Fruit fly (Drosophila melanogaster): ENCODE data around the gene CG14983.
A peak's percentile ranks its signal among the peaks of the same experiment; 100 is the strongest.

The CG14983 gene

dm6 chr3L:3928205-3928942 lies 20.7 kb downstream of the CG14983 start (continued):
- TF ChIP-seq maf-S (GFP tag; optimal IDR thresholded peaks at IDR 0.05) = peak; percentile 85
- peak; percentile 78 for TF ChIP-seq ab (GFP tag; optimal IDR thresholded peaks at IDR 0.05)
- peak; percentile 70; the same call in 2 of the 3 replicates for TF ChIP-seq CG17361 (GFP tag; IDR thresholded peaks at IDR 0.05)
- TF ChIP-seq ranshi (GFP tag; IDR thresholded peaks at IDR 0.05) = peak; percentile 85
- TF ChIP-seq CG8359 (GFP tag; optimal IDR thresholded peaks at IDR 0.05; ENCODE audit: borderline replicate concordance) = no peak
- peak; percentile 63 for TF ChIP-seq CG4424 (GFP tag; optimal IDR thresholded peaks at IDR 0.05)
- no peak for TF ChIP-seq CG2199 (GFP tag; IDR thresholded peaks at IDR 0.05)
- peak; percentile 64 for TF ChIP-seq odd (GFP tag; optimal IDR thresholded peaks at IDR 0.05)
- no peak for TF ChIP-seq HLHmδ (GFP tag; optimal IDR thresholded peaks at IDR 0.05)
- peak; percentile 59 for TF ChIP-seq luna (GFP tag; optimal IDR thresholded peaks at IDR 0.05)
- TF ChIP-seq pros (GFP tag; optimal IDR thresholded peaks at IDR 0.05) = no peak
- TF ChIP-seq CG10979 (tag; optimal IDR thresholded peaks at IDR 0.05) = no peak
- TF ChIP-seq CG4707 (GFP tag; optimal IDR thresholded peaks at IDR 0.05) = peak; percentile 20
- peak; percentile 86 for TF ChIP-seq Oaz (GFP tag; IDR thresholded peaks at IDR 0.05)
- no peak for TF ChIP-seq Spps (tag; optimal IDR thresholded peaks at IDR 0.05)
- TF ChIP-seq CG16813 (GFP tag; IDR thresholded peaks at IDR 0.05; ENCODE audit: partially characterized antibody) = no peak
- TF ChIP-seq unpg (GFP tag; optimal IDR thresholded peaks at IDR 0.05) = peak; percentile 85
- TF ChIP-seq ro (GFP tag; IDR thresholded peaks at IDR 0.05) = peak; percentile 40
- TF ChIP-seq vnd (GFP tag; IDR thresholded peaks at IDR 0.05; ENCODE audit: partially characterized antibody) = no peak
- TF ChIP-seq tll (GFP tag; optimal IDR thresholded peaks at IDR 0.05) = no peak
- TF ChIP-seq corto (GFP tag; optimal IDR thresholded peaks at IDR 0.05) = peak; percentile 31
- peak; percentile 46 for TF ChIP-seq Vsx1 (GFP tag; optimal IDR thresholded peaks at IDR 0.05)
- peak; percentile 62; the same call in 1 of the 2 replicates for TF ChIP-seq ara (GFP tag; IDR thresholded peaks at IDR 0.05)
- TF ChIP-seq ham (GFP tag; IDR thresholded peaks at IDR 0.05) = peak; percentile 79
- TF ChIP-seq tgo (GFP tag; IDR thresholded peaks at IDR 0.05) = peak; percentile 87
- TF ChIP-seq CG4730 (GFP tag; IDR thresholded peaks at IDR 0.05) = peak; percentile 83
- TF ChIP-seq Antp (GFP tag; optimal IDR thresholded peaks at IDR 0.05) = peak; percentile 79
- TF ChIP-seq ken (GFP tag; IDR thresholded peaks at IDR 0.05) = peak; percentile 76
- TF ChIP-seq ase (GFP tag; IDR thresholded peaks at IDR 0.05) = peak; percentile 76; the same call in 1 of the 3 replicates
- TF ChIP-seq Nf-YA (GFP tag; IDR thresholded peaks at IDR 0.05) = peak; percentile 80
- TF ChIP-seq CG7987 (GFP tag; optimal IDR thresholded peaks at IDR 0.05) = peak; percentile 42
- peak; percentile 68 for TF ChIP-seq Abd-B (GFP tag; optimal IDR thresholded peaks at IDR 0.05)
- peak; percentile 77 for TF ChIP-seq CG6683 (GFP tag; optimal IDR thresholded peaks at IDR 0.05)
- TF ChIP-seq CG17568 (GFP tag; optimal IDR thresholded peaks at IDR 0.05) = peak; percentile 72
- peak; percentile 93 for TF ChIP-seq gro (GFP tag; optimal IDR thresholded peaks at IDR 0.05)
- TF ChIP-seq her (GFP tag; optimal IDR thresholded peaks at IDR 0.05) = peak; percentile 81
- TF ChIP-seq chif (GFP tag; optimal IDR thresholded peaks at IDR 0.05) = peak; percentile 79 to 82
- peak; percentile 87 for TF ChIP-seq emc (GFP tag; optimal IDR thresholded peaks at IDR 0.05)
- TF ChIP-seq YL-1 (GFP tag; optimal IDR thresholded peaks at IDR 0.05) = peak; percentile 5
- no peak for TF ChIP-seq BEAF-32 (GFP tag; optimal IDR thresholded peaks at IDR 0.05)
- peak; percentile 86 for TF ChIP-seq CG12391 (tag; optimal IDR thresholded peaks at IDR 0.05)
- TF ChIP-seq cato (GFP tag; optimal IDR thresholded peaks at IDR 0.05; ENCODE audit: borderline replicate concordance) = peak; percentile 42
- TF ChIP-seq Atf3 (GFP tag; optimal IDR thresholded peaks at IDR 0.05) = peak; percentile 64
- TF ChIP-seq repo (GFP tag; optimal IDR thresholded peaks at IDR 0.05) = peak; percentile 65
- no peak for TF ChIP-seq hth (optimal IDR thresholded peaks at IDR 0.05)
- TF ChIP-seq Dip2 (GFP tag; IDR thresholded peaks at IDR 0.05) = no peak
- TF ChIP-seq peb (GFP tag; IDR thresholded peaks at IDR 0.05) = 0 out of 2 replicates have a peak, but pooled peaks have one; percentile 20
- TF ChIP-seq bab2 (GFP tag; optimal IDR thresholded peaks at IDR 0.05) = peak; percentile 89
- TF ChIP-seq CG4617 (GFP tag; optimal IDR thresholded peaks at IDR 0.05; ENCODE audit: borderline replicate concordance) = peak; percentile 22
